Worm (Caenorhabditis elegans) whole organism, L3 larva: ENCODE measurements around the gene T19D12.2.
A peak's percentile ranks its signal among the peaks of the same experiment; 100 is the strongest.

Source experiments
- R02D3.7 ChIP-seq: fragments of 150-350 bp; optimal IDR thresholded peaks from 2 replicates; lab custom pipeline; 2014; ENCODE audit warnings: missing biosample characterization, missing genetic modification characterization
- ZK546.5 ChIP-seq: sonication (generic microtip); optimal IDR thresholded peaks from 2 replicates; lab custom pipeline; 2017; ENCODE audit warnings: missing biosample characterization, missing genetic modification characterization
- ceh-82 ChIP-seq: fragments of 150-350 bp; optimal IDR thresholded peaks from 2 replicates; lab custom pipeline; 2014; ENCODE audit warnings: missing biosample characterization, missing genetic modification characterization
- egl-27 ChIP-seq: sonication (generic microtip); optimal IDR thresholded peaks from 4 replicates; lab custom pipeline; 2017; ENCODE audit warnings: missing biosample characterization, missing genetic modification reagents, missing genetic modification characterization
- elt-1 ChIP-seq: fragments of 150-350 bp; optimal IDR thresholded peaks from 2 replicates; lab custom pipeline; 2014; ENCODE audit warnings: missing biosample characterization, missing genetic modification characterization
- elt-2 ChIP-seq: sonication (generic microtip); optimal IDR thresholded peaks from 2 replicates; lab custom pipeline; 2016; ENCODE audit warnings: missing genetic modification reagents, mild to moderate bottlenecking, missing genetic modification characterization, missing compliant biosample characterization
- elt-3 ChIP-seq, 3 experiments: fragments of 150-350 bp in 1 of 3; sonication (generic microtip) in 2 of 3; optimal IDR thresholded peaks; 2 replicates in 2 of 3; 4 replicates in 1 of 3; lab custom pipeline; 2014 to 2017; ENCODE audit warnings: missing biosample characterization in 3 of 3, missing genetic modification characterization in 3 of 3
- fkh-2 ChIP-seq: fragments of 150-350 bp; optimal IDR thresholded peaks from 2 replicates; lab custom pipeline; 2014; ENCODE audit warnings: missing biosample characterization, missing genetic modification reagents, missing genetic modification characterization
- fos-1 ChIP-seq: fragments of 150-350 bp; optimal IDR thresholded peaks from 2 replicates; lab custom pipeline; 2014; ENCODE audit warnings: missing biosample characterization, missing genetic modification characterization
- jun-1 ChIP-seq: fragments of 150-350 bp; optimal IDR thresholded peaks from 2 replicates; lab custom pipeline; 2014; ENCODE audit warnings: missing biosample characterization, missing genetic modification reagents, missing genetic modification characterization
- lin-15B ChIP-seq: fragments of 150-350 bp; optimal IDR thresholded peaks from 2 replicates; lab custom pipeline; 2014; ENCODE audit warnings: missing biosample characterization, missing genetic modification characterization
- lsy-12 ChIP-seq: sonication (generic microtip); optimal IDR thresholded peaks from 2 replicates; lab custom pipeline; 2016; ENCODE audit warnings: mild to moderate bottlenecking, missing genetic modification characterization, missing compliant biosample characterization
- mdl-1 ChIP-seq: fragments of 150-350 bp; optimal IDR thresholded peaks from 2 replicates; lab custom pipeline; 2014; ENCODE audit warnings: missing biosample characterization, missing genetic modification characterization
- mml-1 ChIP-seq: fragments of 150-350 bp; sonication (generic microtip); optimal IDR thresholded peaks from 3 replicates; lab custom pipeline; 2014; ENCODE audit warnings: missing biosample characterization, missing genetic modification characterization
- nfya-1 ChIP-seq: sonication (generic microtip); optimal IDR thresholded peaks from 2 replicates; lab custom pipeline; 2017; ENCODE audit warnings: missing genetic modification characterization, mild to moderate bottlenecking, missing compliant biosample characterization, antibody characterized with exemption, moderate library complexity; ENCODE audit not compliant: insufficient read depth
- nhr-12 ChIP-seq: fragments of 150-350 bp; optimal IDR thresholded peaks from 2 replicates; lab custom pipeline; 2014; ENCODE audit warnings: missing biosample characterization, missing genetic modification characterization
- nhr-23 ChIP-seq: fragments of 150-350 bp; optimal IDR thresholded peaks from 2 replicates; lab custom pipeline; 2014; ENCODE audit warnings: missing biosample characterization, missing genetic modification reagents, missing genetic modification characterization
- nhr-237 ChIP-seq: fragments of 150-350 bp; optimal IDR thresholded peaks from 2 replicates; lab custom pipeline; 2014; ENCODE audit warnings: missing biosample characterization, missing genetic modification characterization
- nhr-25 ChIP-seq: sonication (generic microtip); optimal IDR thresholded peaks from 2 replicates; lab custom pipeline; 2017; ENCODE audit warnings: missing biosample characterization, missing genetic modification characterization
- nhr-28 ChIP-seq: fragments of 150-350 bp; optimal IDR thresholded peaks from 2 replicates; lab custom pipeline; 2014; ENCODE audit warnings: missing biosample characterization, missing genetic modification characterization
- nhr-67 ChIP-seq: fragments of 150-350 bp; optimal IDR thresholded peaks from 2 replicates; lab custom pipeline; 2014; ENCODE audit warnings: missing biosample characterization, missing genetic modification characterization
- pha-4 ChIP-seq: fragments of 150-350 bp; optimal IDR thresholded peaks from 2 replicates; lab custom pipeline; 2014; ENCODE audit warnings: missing biosample characterization, missing genetic modification reagents, missing genetic modification characterization
- pqm-1 ChIP-seq: fragments of 150-350 bp; optimal IDR thresholded peaks from 2 replicates; lab custom pipeline; 2017; ENCODE audit warnings: missing biosample characterization, missing genetic modification characterization, inconsistent platforms
- sea-2 ChIP-seq: fragments of 150-350 bp; sonication (generic microtip); optimal IDR thresholded peaks from 4 replicates; lab custom pipeline; 2014; ENCODE audit warnings: missing biosample characterization, missing genetic modification reagents, missing genetic modification characterization
- skn-1 ChIP-seq: fragments of 150-350 bp; optimal IDR thresholded peaks from 2 replicates; lab custom pipeline; 2014; ENCODE audit warnings: missing biosample characterization, missing genetic modification characterization
- unc-39 ChIP-seq: sonication (generic microtip); optimal IDR thresholded peaks from 4 replicates; lab custom pipeline; 2017; ENCODE audit warnings: missing biosample characterization, missing genetic modification characterization
- unc-62 ChIP-seq: fragments of 150-350 bp; sonication (generic microtip); optimal IDR thresholded peaks from 4 replicates; lab custom pipeline; 2014; ENCODE audit warnings: missing biosample characterization, missing genetic modification reagents, missing genetic modification characterization
- ztf-4 ChIP-seq: fragments of 150-350 bp; optimal IDR thresholded peaks from 2 replicates; lab custom pipeline; 2014; ENCODE audit warnings: missing biosample characterization, missing genetic modification characterization

The T19D12.2 gene

DNA sequence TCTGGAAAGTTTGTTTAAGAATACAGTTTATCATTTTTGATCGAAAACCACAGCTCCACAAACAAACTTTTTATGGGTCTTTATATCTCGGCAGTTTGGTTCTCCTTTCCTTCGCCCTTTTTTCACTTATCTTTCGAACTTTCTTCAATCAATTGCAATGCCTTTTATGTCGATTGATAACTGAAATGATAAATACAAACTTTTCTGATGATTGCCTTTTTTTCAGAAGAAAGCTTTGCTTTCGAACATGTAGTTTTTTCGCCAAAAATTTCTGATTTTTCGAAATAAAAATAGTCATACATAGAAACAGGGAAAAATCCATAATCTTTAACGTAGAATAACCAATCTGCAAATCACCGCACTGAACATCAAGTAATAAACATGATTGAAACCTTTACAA is at the start of gene T19D12.2:
TSS of gene T19D12.2 (plus strand) at position 125 of the 400 bp plus-strand sequence.
- TF ChIP-seq elt-2 (tag; lab: Kevin White, UChicago), result peak; percentile 79
- TF ChIP-seq lin-15B (tag; lab: Kevin White, UChicago), result no peak
- TF ChIP-seq nhr-28 (tag; lab: Kevin White, UChicago), result no peak
- TF ChIP-seq, all 47 proteins: peak for 1

DNA sequence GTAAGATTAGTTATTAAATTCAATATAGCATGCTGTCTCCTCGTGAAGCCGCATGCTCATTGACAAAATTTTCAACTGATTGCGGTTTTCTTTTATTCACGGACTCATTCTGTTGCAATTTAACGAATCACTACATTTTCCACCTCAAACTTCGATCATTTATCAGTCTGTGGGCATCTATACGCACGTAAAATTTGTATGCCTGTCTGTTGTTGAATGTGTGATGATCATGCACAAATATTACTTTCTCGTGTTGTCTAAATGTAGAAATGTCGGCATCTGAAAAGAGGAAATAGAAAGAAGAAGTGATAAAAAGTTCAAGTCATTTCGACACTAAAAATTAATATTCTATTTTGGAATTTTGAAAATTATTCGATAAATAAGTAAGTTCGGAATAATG is 48.6 kb upstream of the T19D12.2 start:
- TF ChIP-seq elt-2 (tag; lab: Kevin White, UChicago), result peak; percentile 84
- no peak for TF ChIP-seq sea-2 (GFP tag; lab: Kevin White, UChicago)
- TF ChIP-seq nhr-25 (tag; lab: Kevin White, UChicago), result no peak
- peak; percentile 24 for TF ChIP-seq pha-4 (tag; lab: Kevin White, UChicago)
- TF ChIP-seq fos-1 (tag; lab: Kevin White, UChicago), result no peak
- no peak for TF ChIP-seq skn-1 (tag; lab: Kevin White, UChicago)
- TF ChIP-seq elt-1 (tag; lab: Kevin White, UChicago), result no peak
- peak; percentile 67 for TF ChIP-seq pqm-1 (tag; lab: Kevin White, UChicago)
- TF ChIP-seq mdl-1 (tag; lab: Kevin White, UChicago), result peak; percentile 30
- TF ChIP-seq nhr-23, result no peak

DNA sequence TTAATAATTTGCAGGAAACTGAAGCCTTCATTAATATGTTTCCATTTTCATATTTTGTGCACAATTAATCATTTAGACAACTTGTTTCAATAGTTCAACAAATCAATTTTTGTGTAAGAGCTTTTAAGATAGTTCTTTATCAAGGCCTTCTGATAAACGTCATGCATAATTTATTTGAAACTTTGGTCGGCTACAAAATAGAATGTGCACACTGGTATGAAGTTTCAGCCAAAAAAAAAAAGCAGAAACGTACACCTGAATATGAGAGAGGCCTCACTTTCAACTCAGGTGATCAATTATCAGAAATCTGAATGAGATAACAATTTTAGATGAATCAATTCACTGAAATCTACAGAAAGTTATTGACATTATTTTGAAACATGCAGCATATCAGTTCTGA is 46.6 kb upstream of the T19D12.2 start:
- peak; percentile 23 for TF ChIP-seq pqm-1 (tag; lab: Kevin White, UChicago)
- TF ChIP-seq ZK546.5, result no peak
- TF ChIP-seq nhr-237 (tag; lab: Kevin White, UChicago), result no peak
- peak; percentile 72 for TF ChIP-seq elt-2 (tag; lab: Kevin White, UChicago)
- TF ChIP-seq mml-1 (tag; lab: Kevin White, UChicago), result no peak

DNA sequence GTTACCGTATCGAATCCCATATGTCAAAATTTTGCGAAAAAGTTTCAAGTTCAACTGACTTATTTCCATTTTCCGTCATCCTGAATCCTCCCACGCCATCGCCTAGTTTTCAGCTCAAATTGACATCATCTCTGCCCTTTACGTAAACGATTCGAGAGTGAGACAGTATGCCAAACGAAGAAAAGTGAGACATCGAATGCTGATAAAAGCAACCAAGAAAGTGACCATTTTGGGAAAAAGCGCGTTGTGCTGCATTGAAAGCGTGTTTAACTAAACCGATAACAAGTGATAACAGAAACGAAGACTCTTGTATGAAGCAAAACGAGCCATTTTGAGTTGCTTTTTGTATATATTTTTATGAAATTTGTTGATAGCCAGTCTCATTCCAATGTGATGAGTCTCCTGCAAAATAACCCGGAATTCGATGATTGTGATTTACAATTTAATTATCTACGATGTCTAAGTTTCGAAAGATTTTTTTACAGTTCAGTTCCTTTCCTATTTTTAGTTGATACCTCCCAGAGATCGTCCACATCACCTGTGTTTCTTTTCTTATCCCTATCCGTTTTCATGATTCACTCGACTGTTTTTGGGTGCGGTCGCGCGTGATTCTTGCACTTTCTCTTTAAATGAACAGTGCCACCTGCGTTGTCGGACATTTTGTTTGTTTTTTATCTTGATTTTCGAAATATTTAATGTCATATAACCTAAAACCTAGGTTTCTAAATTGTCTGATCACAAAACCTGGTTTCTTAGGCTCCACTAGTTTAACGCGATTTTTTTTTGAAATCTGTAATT is 45.7 kb upstream of the T19D12.2 start:
- TF ChIP-seq fos-1 (tag; lab: Kevin White, UChicago), result no peak
- peak; percentile 50 for TF ChIP-seq skn-1 (tag; lab: Kevin White, UChicago)
- no peak for TF ChIP-seq egl-27 (tag; lab: Kevin White, UChicago)
- TF ChIP-seq nhr-23, result no peak
- peak; percentile 90 for TF ChIP-seq pqm-1 (tag; lab: Kevin White, UChicago)
- TF ChIP-seq ZK546.5, result no peak
- TF ChIP-seq nfya-1 (tag; lab: Kevin White, UChicago), result no peak
- peak; percentile 36 for TF ChIP-seq pha-4 (tag; lab: Kevin White, UChicago)
- no peak for TF ChIP-seq lsy-12
- no peak for TF ChIP-seq unc-62 (GFP tag; lab: Kevin White, UChicago)
- no peak for TF ChIP-seq nhr-12 (tag; lab: Kevin White, UChicago)
- no peak for TF ChIP-seq unc-39 (tag; lab: Kevin White, UChicago)
- TF ChIP-seq nhr-67 (tag; lab: Kevin White, UChicago), result no peak
- TF ChIP-seq elt-3 (tag; optimal IDR thresholded peaks at IDR 0.05; lab: Kevin White, UChicago), result no peak
- TF ChIP-seq elt-2 (tag; lab: Kevin White, UChicago), result peak; percentile 93
- no peak for TF ChIP-seq ceh-82 (tag; lab: Kevin White, UChicago)
- no peak for TF ChIP-seq R02D3.7 (tag; lab: Kevin White, UChicago)
- TF ChIP-seq fkh-2 (tag; lab: Kevin White, UChicago), result no peak
- TF ChIP-seq lin-15B (tag; lab: Kevin White, UChicago), result no peak
- TF ChIP-seq ztf-4, result no peak

DNA sequence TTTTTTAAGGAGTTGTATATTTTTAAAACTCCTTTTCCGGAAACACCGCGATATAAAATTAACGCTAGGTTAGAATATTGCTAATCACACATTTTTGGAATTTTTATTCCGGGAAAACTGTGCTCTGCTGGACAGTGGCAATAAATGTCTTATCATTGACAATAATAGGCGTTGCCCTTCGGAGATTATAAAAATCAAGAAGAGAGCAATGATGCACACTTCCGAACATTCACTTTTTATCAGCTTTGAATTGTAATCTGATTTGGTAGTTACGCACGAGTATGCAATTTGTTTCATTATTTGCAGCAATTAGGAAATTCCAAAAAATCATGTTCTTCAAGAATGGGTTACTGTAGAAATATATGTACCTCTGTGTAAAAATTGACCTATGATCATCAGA is 45.0 kb upstream of the T19D12.2 start:
- TF ChIP-seq jun-1 (tag; lab: Kevin White, UChicago) (peak; percentile 79), pqm-1 (tag; lab: Kevin White, UChicago) (peak; percentile 65), fkh-2 (tag; lab: Kevin White, UChicago) (no peak), elt-2 (tag; lab: Kevin White, UChicago) (peak; percentile 88)

DNA sequence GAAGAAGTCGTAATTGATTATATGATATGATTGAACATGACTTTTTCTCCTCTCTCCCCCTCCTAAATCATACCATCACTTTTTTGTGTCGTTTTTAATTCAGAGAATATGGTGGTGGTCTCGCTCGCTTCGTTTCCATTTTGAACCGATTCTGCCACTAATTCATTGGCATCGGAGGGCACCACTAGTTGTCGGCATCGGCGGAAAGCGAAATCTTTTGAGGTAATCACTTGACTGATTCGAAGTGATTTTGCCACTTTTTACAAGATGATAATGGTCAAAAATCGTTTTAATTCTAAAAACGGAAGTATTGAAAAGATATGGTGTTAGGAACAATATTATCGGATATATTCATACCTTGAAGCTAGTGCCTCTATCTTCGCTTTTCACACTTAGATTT is 44.4 kb upstream of the T19D12.2 start, which contains the start of gene klf-3:
TSS of gene klf-3 (plus strand) at position 109 of the 400 bp plus-strand sequence.
- TF ChIP-seq mml-1 (tag; lab: Kevin White, UChicago), result no peak
- no peak for TF ChIP-seq mdl-1 (tag; lab: Kevin White, UChicago)
- TF ChIP-seq pqm-1 (tag; lab: Kevin White, UChicago), result no peak
- TF ChIP-seq unc-39 (tag; lab: Kevin White, UChicago), result no peak
